Fruit fly (Drosophila melanogaster): Measurements from ENCODE around the gene CG2225.

Gene CG2225

DNA sequence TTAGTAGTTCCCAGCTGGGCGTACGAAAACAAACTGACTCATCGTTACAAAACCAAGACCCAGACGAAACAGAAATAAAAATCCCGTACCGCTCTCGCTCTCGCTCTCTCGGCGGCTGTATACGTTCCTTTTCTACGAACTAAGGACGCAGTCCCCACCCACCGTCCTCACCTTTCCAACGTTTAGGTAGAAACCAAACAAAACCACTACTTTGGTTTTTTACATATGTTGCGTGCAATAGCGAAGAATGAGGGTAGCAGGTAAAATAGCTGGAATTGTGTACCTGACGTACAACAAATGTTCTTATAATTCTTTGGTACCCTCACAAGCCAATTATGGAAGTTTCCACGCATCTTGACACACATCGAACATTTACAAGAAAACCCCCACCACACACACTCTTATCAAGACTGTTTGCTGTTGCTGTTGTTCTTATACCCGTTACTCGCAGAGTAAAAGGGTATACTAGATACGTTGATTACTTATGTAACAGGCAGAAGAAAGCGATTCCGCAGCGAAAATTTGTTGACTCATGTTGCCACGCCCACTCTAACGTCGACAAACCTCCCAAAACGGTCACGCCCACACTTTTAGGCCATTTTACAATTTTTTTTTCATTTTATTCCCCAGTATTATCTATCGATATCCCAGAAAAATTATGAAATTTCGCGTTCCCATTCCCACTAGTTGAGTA lies 58.4 kb downstream of the CG2225 start (continued):
- TF ChIP-seq CG1024 (GFP tag; IDR thresholded peaks at IDR 0.05), result no peak
- peak; percentile 10 for TF ChIP-seq CG10147 (GFP tag; optimal IDR thresholded peaks at IDR 0.05)
- no peak for TF ChIP-seq ara (GFP tag; IDR thresholded peaks at IDR 0.05)
- no peak for TF ChIP-seq ttk (GFP tag; IDR thresholded peaks at IDR 0.05)
- peak; percentile 60 for TF ChIP-seq CG10979 (tag; optimal IDR thresholded peaks at IDR 0.05)
- peak; percentile 36 for TF ChIP-seq CG9437 (GFP tag; optimal IDR thresholded peaks at IDR 0.05)
- TF ChIP-seq CG12744 (GFP tag; optimal IDR thresholded peaks at IDR 0.05), result no peak
- no peak for TF ChIP-seq HLH3B (GFP tag; IDR thresholded peaks at IDR 0.05)
- TF ChIP-seq CG11560 (tag; IDR thresholded peaks at IDR 0.05), result no peak
- TF ChIP-seq insv (GFP tag; optimal IDR thresholded peaks at IDR 0.05), result no peak
- TF ChIP-seq CG17568 (GFP tag; optimal IDR thresholded peaks at IDR 0.05), result no peak
- TF ChIP-seq CG16863 (GFP tag; optimal IDR thresholded peaks at IDR 0.05), result peak; percentile 21
- peak; percentile 99 for TF ChIP-seq CG15479 (GFP tag; optimal IDR thresholded peaks at IDR 0.05)
- TF ChIP-seq CG12155 (GFP tag; optimal IDR thresholded peaks at IDR 0.05), result peak; percentile 23
- TF ChIP-seq CTCF (GFP tag; optimal IDR thresholded peaks at IDR 0.05), result no peak
- TF ChIP-seq CG8359 (GFP tag; optimal IDR thresholded peaks at IDR 0.05; ENCODE audit: borderline replicate concordance), result no peak
- peak; percentile 40 for TF ChIP-seq Side (GFP tag; optimal IDR thresholded peaks at IDR 0.05)
- TF ChIP-seq sd (tag; optimal IDR thresholded peaks at IDR 0.05), result peak; percentile 51
- no peak for TF ChIP-seq CG11456 (GFP tag; IDR thresholded peaks at IDR 0.05)
- no peak for TF ChIP-seq caup (GFP tag; optimal IDR thresholded peaks at IDR 0.05; ENCODE audit: severe bottlenecking)
- TF ChIP-seq CG17186 (GFP tag; optimal IDR thresholded peaks at IDR 0.05), result no peak
- TF ChIP-seq CG9876 (GFP tag; optimal IDR thresholded peaks at IDR 0.05), result no peak
- TF ChIP-seq CG14965 (GFP tag; optimal IDR thresholded peaks at IDR 0.05; ENCODE audit: borderline replicate concordance), result no peak
- TF ChIP-seq CG6765 (GFP tag; optimal IDR thresholded peaks at IDR 0.05), result no peak
- TF ChIP-seq maf-S (GFP tag; optimal IDR thresholded peaks at IDR 0.05), result no peak
- TF ChIP-seq CG17829 (tag; optimal IDR thresholded peaks at IDR 0.05), result no peak
- TF ChIP-seq CG8478 (optimal IDR thresholded peaks at IDR 0.05), result no peak
- TF ChIP-seq sim (GFP tag; IDR thresholded peaks at IDR 0.05), result no peak
- no peak for TF ChIP-seq CG13296 (GFP tag; optimal IDR thresholded peaks at IDR 0.05)
- TF ChIP-seq CG8924 (tag; optimal IDR thresholded peaks at IDR 0.05), result peak; percentile 31
- no peak for TF ChIP-seq pho (GFP tag; optimal IDR thresholded peaks at IDR 0.05)
- TF ChIP-seq Lpt (GFP tag; optimal IDR thresholded peaks at IDR 0.05), result no peak
- peak; percentile 3; the same call in 1 of the 4 replicates for TF ChIP-seq Gug (GFP tag; IDR thresholded peaks at IDR 0.05)
- TF ChIP-seq crol (GFP tag; IDR thresholded peaks at IDR 0.05), result peak; percentile 47; the same call in 1 of the 2 replicates
- TF ChIP-seq trh (GFP tag; optimal IDR thresholded peaks at IDR 0.05), result no peak
- no peak for TF ChIP-seq inv (GFP tag; IDR thresholded peaks at IDR 0.05; ENCODE audit: partially characterized antibody)
- TF ChIP-seq Optix (GFP tag; IDR thresholded peaks at IDR 0.05), result no peak
- TF ChIP-seq CG17802 (tag; optimal IDR thresholded peaks at IDR 0.05), result no peak
- TF ChIP-seq gsb (GFP tag; IDR thresholded peaks at IDR 0.05), result no peak
- TF ChIP-seq D19B (GFP tag; optimal IDR thresholded peaks at IDR 0.05), result peak; percentile 55
- no peak for TF ChIP-seq wdn (GFP tag; IDR thresholded peaks at IDR 0.05)
- TF ChIP-seq CG10654 (GFP tag; optimal IDR thresholded peaks at IDR 0.05), result peak; percentile 37
- no peak for TF ChIP-seq bigmax (GFP tag; optimal IDR thresholded peaks at IDR 0.05)
- TF ChIP-seq vnd (GFP tag; IDR thresholded peaks at IDR 0.05; ENCODE audit: partially characterized antibody), result no peak
- no peak for TF ChIP-seq sug (tag; optimal IDR thresholded peaks at IDR 0.05)
- no peak for TF ChIP-seq Dbx (GFP tag; IDR thresholded peaks at IDR 0.05)
- TF ChIP-seq Stat92E (GFP tag; optimal IDR thresholded peaks at IDR 0.05), result peak in 1 of 3 experiments; percentile 98
- no peak for TF ChIP-seq vfl (GFP tag; optimal IDR thresholded peaks at IDR 0.05)
- TF ChIP-seq CG12769 (tag; optimal IDR thresholded peaks at IDR 0.05), result peak; percentile 53
- no peak for TF ChIP-seq fd64A (GFP tag; optimal IDR thresholded peaks at IDR 0.05)
- TF ChIP-seq fu2 (GFP tag; optimal IDR thresholded peaks at IDR 0.05), result no peak

Data from whole organism, embryonic.